Worm (Caenorhabditis elegans): ENCODE results near the gene K08E4.7.

- no peak for TF ChIP-seq snpc-4 (tag; optimal IDR thresholded peaks at IDR 0.05)
- no peak for TF ChIP-seq ztf-11 (tag; optimal IDR thresholded peaks at IDR 0.05)
Observed at ce11 chrIV:12036924-12037323, 38.7 kb upstream of the K08E4.7 start.
